Worm (Caenorhabditis elegans): ENCODE results near the gene K08E7.5.

The K08E7.5 gene

DNA sequence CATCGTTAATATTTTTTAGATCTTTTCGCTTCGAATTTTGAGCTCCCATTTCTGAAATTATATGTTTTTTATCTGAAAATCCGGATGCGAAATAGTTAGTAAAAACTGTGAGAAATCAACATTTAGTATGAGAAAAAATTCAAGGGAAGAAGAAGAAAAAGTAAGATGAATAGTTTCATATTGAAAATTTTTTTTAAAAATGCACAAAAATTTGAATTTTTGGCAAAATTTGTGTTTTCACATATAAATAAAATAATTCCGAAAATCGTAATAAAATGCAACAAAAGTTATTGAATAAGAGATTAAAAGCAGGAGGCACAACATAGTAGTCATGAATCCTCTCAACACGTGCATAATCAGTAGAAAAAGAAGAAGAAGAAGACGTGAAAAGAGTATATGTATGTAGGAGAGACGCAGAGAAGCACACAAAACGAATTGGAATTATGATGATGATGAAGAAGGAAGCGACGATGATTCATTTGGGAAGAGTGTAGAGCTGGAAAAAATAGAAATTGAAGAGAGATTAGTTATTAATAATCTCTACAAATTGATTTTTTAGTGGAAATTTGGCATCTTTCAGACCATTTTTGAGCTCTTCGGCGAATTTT is 7.1 kb upstream of the K08E7.5 start, which contains the start of gene eak-7:
eak-7 (minus strand) TSS at position 51 of the 608 bp plus-strand sequence.
- TF ChIP-seq hsf-1 (GFP tag; IDR thresholded peaks at IDR 0.05) = 0 out of 2 replicates have a peak, but pooled peaks have one; percentile 28
- no peak for TF ChIP-seq nhr-120 (GFP tag; IDR thresholded peaks at IDR 0.05)

DNA sequence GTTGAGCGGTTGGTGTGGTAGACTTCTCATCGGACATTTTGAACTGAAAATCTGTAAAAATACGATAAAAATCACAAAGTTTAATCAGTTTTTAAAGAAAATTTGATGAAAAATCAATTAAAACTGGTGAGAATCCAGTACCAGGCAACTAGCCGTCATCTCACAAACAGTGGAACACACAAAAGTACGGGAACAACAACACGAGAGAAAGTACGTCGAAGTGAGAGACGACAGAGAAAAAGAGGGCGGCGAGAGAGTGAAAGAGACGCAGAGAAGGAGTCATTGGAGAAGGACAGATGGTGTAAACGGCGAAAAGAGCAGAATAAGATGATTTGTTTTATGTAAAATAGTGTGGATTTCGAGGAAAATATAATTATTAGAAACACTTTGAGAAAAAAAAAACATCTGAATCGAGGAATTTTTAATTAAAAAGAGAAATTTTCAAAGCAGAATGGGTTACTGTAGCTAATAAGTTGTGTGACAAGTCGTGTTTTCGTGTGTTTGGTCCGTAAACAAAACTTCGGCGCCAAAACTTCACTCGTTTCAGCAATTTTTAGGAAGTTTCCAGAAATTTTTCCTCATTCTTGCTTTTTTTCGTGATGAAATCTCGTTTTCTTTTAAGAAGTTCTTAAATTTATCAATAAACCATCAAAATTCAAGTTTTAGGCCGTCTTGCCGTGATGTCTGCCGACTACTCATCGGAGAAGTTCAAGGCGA is 5.8 kb upstream of the K08E7.5 start, which contains the start of the genes hsb-1 and let-99:
hsb-1 (minus strand) TSS at position 51 of the 717 bp plus-strand sequence.
let-99 (plus strand) TSS at position 667 of the 717 bp plus-strand sequence.
- peak; percentile 60; the same call in 1 of the 2 replicates for TF ChIP-seq D2030.7 (GFP tag; IDR thresholded peaks at IDR 0.05)
- TF ChIP-seq ztf-3 (GFP tag; optimal IDR thresholded peaks at IDR 0.05) = no peak
- no peak for TF ChIP-seq attf-3 (GFP tag; conservative IDR thresholded peaks at IDR 0.05)
- TF ChIP-seq hlh-26 (GFP tag; conservative IDR thresholded peaks at IDR 0.05) = no peak
- peak; percentile 95 for TF ChIP-seq hsf-1 (GFP tag; IDR thresholded peaks at IDR 0.05)
- peak; percentile 82 for TF ChIP-seq efl-1 (GFP tag; optimal IDR thresholded peaks at IDR 0.05)
- TF ChIP-seq F49E8.2 (tag; optimal IDR thresholded peaks at IDR 0.05; ENCODE audit: insufficient read depth) = peak; percentile 52
- peak; percentile 33; the same call in 1 of the 2 replicates for TF ChIP-seq pbrm-1 (GFP tag; IDR thresholded peaks at IDR 0.05)
- TF ChIP-seq lin-54 (GFP tag; optimal IDR thresholded peaks at IDR 0.05) = peak; percentile 52
- no peak for TF ChIP-seq ceh-40 (GFP tag; IDR thresholded peaks at IDR 0.05)
- TF ChIP-seq ceh-91 (GFP tag; IDR thresholded peaks at IDR 0.05) = peak; percentile 65
- no peak for TF ChIP-seq athp-1 (tag; optimal IDR thresholded peaks at IDR 0.05)
- no peak for TF ChIP-seq dpff-1 (tag; optimal IDR thresholded peaks at IDR 0.05)
- TF ChIP-seq nhr-27 (tag; optimal IDR thresholded peaks at IDR 0.05) = no peak
- no peak for TF ChIP-seq ztf-6 (GFP tag; IDR thresholded peaks at IDR 0.05)
- no peak for TF ChIP-seq nhr-90 (tag; optimal IDR thresholded peaks at IDR 0.05)
- no peak for TF ChIP-seq ceh-79 (tag; optimal IDR thresholded peaks at IDR 0.05)
- no peak for TF ChIP-seq mxl-1 (tag; optimal IDR thresholded peaks at IDR 0.05)
- peak; percentile 63 for TF ChIP-seq F33H1.4 (GFP tag; IDR thresholded peaks at IDR 0.05)
- TF ChIP-seq lsl-1 (GFP tag; optimal IDR thresholded peaks at IDR 0.05) = peak; percentile 91
- no peak for TF ChIP-seq pha-4 (tag; optimal IDR thresholded peaks at IDR 0.05)
- no peak for TF ChIP-seq rcor-1 (GFP tag; IDR thresholded peaks at IDR 0.05)
- peak; percentile 58 for TF ChIP-seq dox-1 (GFP tag; IDR thresholded peaks at IDR 0.05)
- peak; percentile 22 for TF ChIP-seq tlf-1 (GFP tag; optimal IDR thresholded peaks at IDR 0.05)
- peak; percentile 46 for TF ChIP-seq dpl-1 (GFP tag; optimal IDR thresholded peaks at IDR 0.05)
- peak; percentile 59; the same call in 1 of the 2 replicates for TF ChIP-seq attf-6 (GFP tag; IDR thresholded peaks at IDR 0.05)
- peak; percentile 61 for TF ChIP-seq snpc-1.3 (tag; optimal IDR thresholded peaks at IDR 0.05; ENCODE audit: insufficient read depth)
- TF ChIP-seq tbp1 (GFP tag; optimal IDR thresholded peaks at IDR 0.05) = peak; percentile 34
- TF ChIP-seq somi-1 (GFP tag; optimal IDR thresholded peaks at IDR 0.05) = no peak
- no peak for TF ChIP-seq tbx-9 (tag; optimal IDR thresholded peaks at IDR 0.05; ENCODE audit: borderline replicate concordance)
- peak; percentile 29 for TF ChIP-seq snpc-3.4 (tag; optimal IDR thresholded peaks at IDR 0.05)
- no peak for TF ChIP-seq attf-5 (GFP tag; optimal IDR thresholded peaks at IDR 0.05)
- no peak for TF ChIP-seq Y95B8A.8 (GFP tag; IDR thresholded peaks at IDR 0.05)
- TF ChIP-seq ama-1 (optimal IDR thresholded peaks at IDR 0.05) = no peak
- TF ChIP-seq ama-1 (GFP tag; optimal IDR thresholded peaks at IDR 0.05) = no peak
- TF ChIP-seq cebp-1 (GFP tag; IDR thresholded peaks at IDR 0.05) = no peak
- peak; percentile 23 for TF ChIP-seq cebp-1 (tag; optimal IDR thresholded peaks at IDR 0.05)
- TF ChIP-seq F57A8.1 (GFP tag; optimal IDR thresholded peaks at IDR 0.05) = no peak
- peak in 1 of 3 experiments; percentile 27 for TF ChIP-seq lin-35 (GFP tag; optimal IDR thresholded peaks at IDR 0.05)
- peak; percentile 58 for TF ChIP-seq madf-8 (GFP tag; conservative IDR thresholded peaks at IDR 0.05)
- no peak for TF ChIP-seq nfyb-1 (GFP tag; IDR thresholded peaks at IDR 0.05)
- TF ChIP-seq atf-7 (tag; optimal IDR thresholded peaks at IDR 0.05) = no peak
- peak; percentile 24 for TF ChIP-seq unc-130 (GFP tag; optimal IDR thresholded peaks at IDR 0.05)
- peak; percentile 91 for TF ChIP-seq xnd-1 (tag; optimal IDR thresholded peaks at IDR 0.05)
